Fruit fly (Drosophila melanogaster) whole organism, embryonic: Measurements from ENCODE around the gene cype.
A peak's percentile ranks its signal among the peaks of the same experiment; 100 is the strongest.

Experiments
- Adf1 ChIP-seq: fragments of 200-800 bp; sonication (Bioruptor generic); IDR thresholded peaks from 2 replicates; pipeline ENCODE4 v1.3.6; 2022; ENCODE audit warnings: missing biosample characterization, missing genetic modification characterization
- Aef1 ChIP-seq: fragments of 200-800 bp; sonication (Bioruptor generic); IDR thresholded peaks from 3 replicates; pipeline ENCODE4 v1.3.6; 2022; ENCODE audit warnings: missing biosample characterization, missing genetic modification characterization
- Antp ChIP-seq: fragments of 200-800 bp; sonication (Bioruptor generic); optimal IDR thresholded peaks from 3 replicates; lab custom pipeline; 2016; ENCODE audit warnings: missing biosample characterization, missing genetic modification characterization
- C15 ChIP-seq: fragments of 200-800 bp; sonication (Bioruptor generic); IDR thresholded peaks from 3 replicates; pipeline ENCODE4 v1.3.6; 2022; ENCODE audit warnings: missing biosample characterization, missing genetic modification characterization
- CG10209 ChIP-seq: fragments of 200-800 bp; sonication (Bioruptor generic); optimal IDR thresholded peaks from 3 replicates; lab custom pipeline; 2017; ENCODE audit warnings: missing biosample characterization, mild to moderate bottlenecking, missing genetic modification characterization, missing genetic modification reagents
- CG1024 ChIP-seq: fragments of 200-800 bp; sonication (Bioruptor generic); IDR thresholded peaks from 2 replicates; pipeline ENCODE4 v1.3.6; 2022; ENCODE audit warnings: missing biosample characterization, missing genetic modification characterization
- CG11456 ChIP-seq: fragments of 200-800 bp; sonication (Bioruptor generic); IDR thresholded peaks from 3 replicates; pipeline ENCODE4 v1.3.6; 2022; ENCODE audit warnings: missing biosample characterization, missing genetic modification characterization
- CG13624 ChIP-seq: fragments of 200-800 bp; sonication (Bioruptor generic); optimal IDR thresholded peaks from 2 replicates; lab custom pipeline; 2016; ENCODE audit warnings: missing biosample characterization, missing genetic modification characterization
- CG13894 ChIP-seq: fragments of 200-800 bp; sonication (Bioruptor generic); optimal IDR thresholded peaks from 3 replicates; lab custom pipeline; 2018; ENCODE audit warnings: missing biosample characterization, mild to moderate bottlenecking, missing genetic modification characterization, moderate library complexity
- CG14710 ChIP-seq: fragments of 200-800 bp; sonication (Bioruptor generic); optimal IDR thresholded peaks from 3 replicates; lab custom pipeline; 2019; ENCODE audit warnings: missing biosample characterization, mild to moderate bottlenecking, missing genetic modification characterization, moderate library complexity
- CG17361 ChIP-seq: fragments of 200-800 bp; sonication (Bioruptor generic); IDR thresholded peaks from 3 replicates; pipeline ENCODE4 v1.3.6; 2022; ENCODE audit warnings: missing biosample characterization, missing genetic modification characterization
- CG18599 ChIP-seq: fragments of 200-800 bp; sonication (Bioruptor generic); optimal IDR thresholded peaks from 3 replicates; lab custom pipeline; 2017; ENCODE audit warnings: missing biosample characterization, missing genetic modification characterization, mild to moderate bottlenecking, moderate library complexity, missing genetic modification reagents
- CG33213 ChIP-seq: fragments of 200-800 bp; sonication (Bioruptor generic); optimal IDR thresholded peaks from 3 replicates; lab custom pipeline; 2016; ENCODE audit warnings: missing biosample characterization, missing genetic modification characterization
- CG33557 ChIP-seq: fragments of 200-800 bp; sonication (Bioruptor generic); optimal IDR thresholded peaks from 2 replicates; lab custom pipeline; 2019; ENCODE audit warnings: missing biosample characterization, mild to moderate bottlenecking, missing genetic modification characterization, moderate library complexity
- CG34422 ChIP-seq: fragments of 200-800 bp; sonication (Bioruptor generic); IDR thresholded peaks from 3 replicates; pipeline ENCODE4 v1.3.6; 2022; ENCODE audit warnings: missing biosample characterization, missing genetic modification characterization
- CG3995 ChIP-seq: fragments of 200-800 bp; sonication (Bioruptor generic); optimal IDR thresholded peaks from 3 replicates; lab custom pipeline; 2016; ENCODE audit warnings: missing biosample characterization, missing genetic modification characterization
- CG9215 ChIP-seq: fragments of 200-800 bp; sonication (Bioruptor generic); IDR thresholded peaks from 2 replicates; pipeline ENCODE4 v1.3.6; 2022; ENCODE audit warnings: missing biosample characterization, missing genetic modification characterization
- CG9609 ChIP-seq: fragments of 200-800 bp; sonication (Bioruptor generic); optimal IDR thresholded peaks from 3 replicates; lab custom pipeline; 2016; ENCODE audit warnings: missing biosample characterization, missing genetic modification characterization
- CTCF ChIP-seq: fragments of 200-800 bp; sonication (Bioruptor generic); optimal IDR thresholded peaks from 2 replicates; lab custom pipeline; 2017; ENCODE audit warnings: missing biosample characterization, mild to moderate bottlenecking, missing genetic modification characterization, moderate library complexity
- CrebB ChIP-seq: fragments of 200-800 bp; sonication (Bioruptor generic); optimal IDR thresholded peaks from 3 replicates; lab custom pipeline; 2018; ENCODE audit warnings: missing biosample characterization, mild to moderate bottlenecking, missing genetic modification characterization
- Dbx ChIP-seq: fragments of 200-800 bp; sonication (Bioruptor generic); IDR thresholded peaks from 3 replicates; pipeline ENCODE4 v1.3.6; 2022; ENCODE audit warnings: missing biosample characterization, missing genetic modification characterization
- Drgx ChIP-seq: fragments of 200-800 bp; sonication (Bioruptor generic); IDR thresholded peaks from 2 replicates; pipeline ENCODE4 v1.3.6; 2022; ENCODE audit warnings: missing biosample characterization, missing genetic modification characterization
- Fer1 ChIP-seq: fragments of 200-800 bp; sonication (Bioruptor generic); optimal IDR thresholded peaks from 2 replicates; lab custom pipeline; 2017; ENCODE audit warnings: missing biosample characterization, mild to moderate bottlenecking, missing genetic modification characterization
- Hand ChIP-seq: fragments of 200-800 bp; sonication (Bioruptor generic); optimal IDR thresholded peaks from 2 replicates; lab custom pipeline; 2017; ENCODE audit warnings: mild to moderate bottlenecking, missing biosample characterization, missing genetic modification reagents, missing genetic modification characterization
- HmgZ ChIP-seq: fragments of 200-800 bp; sonication (Bioruptor generic); optimal IDR thresholded peaks from 2 replicates; lab custom pipeline; 2018; ENCODE audit warnings: missing biosample characterization, mild to moderate bottlenecking, missing genetic modification characterization
- MTF-1 ChIP-seq: fragments of 200-800 bp; sonication (Bioruptor generic); optimal IDR thresholded peaks from 2 replicates; lab custom pipeline; 2018; ENCODE audit warnings: missing biosample characterization, mild to moderate bottlenecking, missing genetic modification characterization, borderline replicate concordance
- Mes4 ChIP-seq: fragments of 200-800 bp; sonication (Bioruptor generic); optimal IDR thresholded peaks from 2 replicates; lab custom pipeline; 2016; ENCODE audit warnings: missing biosample characterization, missing genetic modification characterization
- Sry-δ ChIP-seq: fragments of 200-800 bp; sonication (Bioruptor generic); optimal IDR thresholded peaks from 2 replicates; lab custom pipeline; 2016; ENCODE audit warnings: missing biosample characterization, missing genetic modification characterization
- Stat92E ChIP-seq, 3 experiments: fragments of >200 bp in 2 of 3; fragments of 200-800 bp in 1 of 3; sonication (Bioruptor generic) in 1 of 3; optimal IDR thresholded peaks; 2 replicates each; lab custom pipeline; 2017 to 2019; ENCODE audit warnings: missing biosample characterization in 3 of 3, missing genetic modification characterization in 3 of 3, mild to moderate bottlenecking in 1 of 3, moderate library complexity in 1 of 3
- Tbp ChIP-seq: fragments of >200 bp; optimal IDR thresholded peaks from 2 replicates; lab custom pipeline; 2018; ENCODE audit warnings: missing biosample characterization, missing genetic modification characterization
- bbx ChIP-seq: fragments of 200-800 bp; sonication (Bioruptor generic); IDR thresholded peaks from 2 replicates; pipeline ENCODE4 v1.3.6; 2022; ENCODE audit warnings: missing biosample characterization, missing genetic modification characterization; ENCODE audit not compliant: partially characterized antibody
- bsh ChIP-seq, 2 experiments: fragments of 200-800 bp; sonication (Bioruptor generic); optimal IDR thresholded peaks; 2 replicates each; lab custom pipeline; 2017 to 2018; ENCODE audit warnings: mild to moderate bottlenecking in 2 of 2, missing biosample characterization in 2 of 2, missing genetic modification characterization in 2 of 2, moderate library complexity in 1 of 2
- ci ChIP-seq: fragments of 200-800 bp; sonication (Bioruptor generic); IDR thresholded peaks from 3 replicates; pipeline ENCODE4 v1.3.6; 2022; ENCODE audit warnings: missing biosample characterization, missing genetic modification characterization
- croc ChIP-seq: fragments of 200-800 bp; sonication (Bioruptor generic); conservative IDR thresholded peaks from 3 replicates; pipeline ENCODE4 v1.3.6; 2022; ENCODE audit warnings: missing biosample characterization, missing genetic modification characterization
- dati ChIP-seq: fragments of 200-800 bp; sonication (Bioruptor generic); IDR thresholded peaks from 2 replicates; pipeline ENCODE4 v1.3.6; 2022; ENCODE audit warnings: missing biosample characterization, missing genetic modification characterization
- dmrt99B ChIP-seq: fragments of 200-800 bp; sonication (Bioruptor generic); optimal IDR thresholded peaks from 2 replicates; lab custom pipeline; 2018; ENCODE audit warnings: missing biosample characterization, mild to moderate bottlenecking, missing genetic modification characterization, moderate library complexity
- eve ChIP-seq, 2 experiments: fragments of >200 bp; optimal IDR thresholded peaks; 2 replicates each; lab custom pipeline; 2017; ENCODE audit warnings: missing biosample characterization in 2 of 2, missing genetic modification characterization in 2 of 2
- fd102C ChIP-seq: fragments of 200-800 bp; sonication (Bioruptor generic); optimal IDR thresholded peaks from 2 replicates; lab custom pipeline; 2018; ENCODE audit warnings: missing biosample characterization, mild to moderate bottlenecking, missing genetic modification characterization, moderate library complexity
- grn ChIP-seq: fragments of 200-800 bp; sonication (Bioruptor generic); optimal IDR thresholded peaks from 3 replicates; lab custom pipeline; 2017; ENCODE audit warnings: missing biosample characterization, missing genetic modification characterization
- ham ChIP-seq: fragments of 200-800 bp; sonication (Bioruptor generic); IDR thresholded peaks from 2 replicates; pipeline ENCODE4 v1.3.6; 2022; ENCODE audit warnings: missing biosample characterization, missing genetic modification characterization
- hb ChIP-seq: fragments of 200-800 bp; sonication (Bioruptor generic); IDR thresholded peaks from 3 replicates; pipeline ENCODE4 v1.3.6; 2022; ENCODE audit warnings: missing biosample characterization, missing genetic modification characterization; ENCODE audit not compliant: partially characterized antibody
- kay ChIP-seq: fragments of 200-800 bp; sonication (Bioruptor generic); optimal IDR thresholded peaks from 2 replicates; lab custom pipeline; 2016; ENCODE audit warnings: missing biosample characterization, missing genetic modification characterization
- klu ChIP-seq: fragments of 200-800 bp; sonication (Bioruptor generic); IDR thresholded peaks from 2 replicates; pipeline ENCODE4 v1.3.6; 2022; ENCODE audit warnings: missing biosample characterization, missing genetic modification characterization
- pb ChIP-seq: fragments of 200-800 bp; sonication (Bioruptor generic); optimal IDR thresholded peaks from 3 replicates; lab custom pipeline; 2016; ENCODE audit warnings: missing biosample characterization, missing genetic modification characterization
- peb ChIP-seq: fragments of 200-800 bp; sonication (Bioruptor generic); IDR thresholded peaks from 2 replicates; pipeline ENCODE4 v1.3.6; 2022; ENCODE audit warnings: missing biosample characterization, missing genetic modification characterization
- pho ChIP-seq: fragments of 200-800 bp; sonication (Bioruptor generic); optimal IDR thresholded peaks from 2 replicates; lab custom pipeline; 2016; ENCODE audit warnings: missing biosample characterization, missing genetic modification characterization
- sisA ChIP-seq: fragments of 200-800 bp; sonication (Bioruptor generic); IDR thresholded peaks from 2 replicates; pipeline ENCODE4 v1.3.6; 2022; ENCODE audit warnings: missing biosample characterization, missing genetic modification characterization
- sqz ChIP-seq: fragments of 200-800 bp; sonication (Bioruptor generic); optimal IDR thresholded peaks from 3 replicates; lab custom pipeline; 2018; ENCODE audit warnings: missing biosample characterization, mild to moderate bottlenecking, missing genetic modification characterization
- sug ChIP-seq: fragments of 200-800 bp; optimal IDR thresholded peaks from 2 replicates; lab custom pipeline; 2019; ENCODE audit warnings: missing biosample characterization, mild to moderate bottlenecking, missing genetic modification characterization, moderate library complexity

The cype gene

dm6 chr2L:5326414-5327265 lies at the start of gene cype, which contains the start of gene Ncoa6 (continued):
- no peak for TF ChIP-seq fd102C (GFP tag; lab: Kevin White, UChicago)
- peak in 1 of 2 experiments; percentile 53 for TF ChIP-seq bsh (GFP tag; optimal IDR thresholded peaks at IDR 0.05; lab: Kevin White, UChicago)
- TF ChIP-seq Mes4 (GFP tag; lab: Kevin White, UChicago) = no peak
- TF ChIP-seq C15 (GFP tag; lab: Robert Waterston, UW) = no peak
- no peak for TF ChIP-seq peb (GFP tag; lab: Robert Waterston, UW)
- TF ChIP-seq Adf1 (GFP tag; lab: Robert Waterston, UW) = no peak
- peak; percentile 34 for TF ChIP-seq CG10209 (GFP tag; lab: Kevin White, UChicago)
- TF ChIP-seq CG14710 (tag; lab: Kevin White, UChicago) = peak; percentile 69
- TF ChIP-seq CG34422 (GFP tag; lab: Robert Waterston, UW) = peak; percentile 40; the same call in 2 of the 3 replicates
- no peak for TF ChIP-seq CG3995 (GFP tag; lab: Kevin White, UChicago)
- peak; percentile 59 for TF ChIP-seq CG13894 (tag; lab: Kevin White, UChicago)
- peak; percentile 40; the same call in 2 of the 3 replicates for TF ChIP-seq Aef1 (GFP tag; lab: Robert Waterston, UW)
- peak; percentile 49 for TF ChIP-seq CG18599
- peak; percentile 47 for TF ChIP-seq dmrt99B (tag; lab: Kevin White, UChicago)
- TF ChIP-seq sisA (GFP tag; lab: Robert Waterston, UW) = peak; percentile 28; the same call in 1 of the 2 replicates
- no peak for TF ChIP-seq Hand (GFP tag; lab: Kevin White, UChicago)
- peak; percentile 64 for TF ChIP-seq Sry-δ
- peak; percentile 56 for TF ChIP-seq sug (tag; lab: Kevin White, UChicago)
- peak; percentile 79 for TF ChIP-seq CG17361
- no peak for TF ChIP-seq croc (GFP tag; lab: Robert Waterston, UW)
- no peak for TF ChIP-seq CG13624
- no peak for TF ChIP-seq Stat92E (GFP tag; optimal IDR thresholded peaks at IDR 0.05; lab: Kevin White, UChicago)
- no peak for TF ChIP-seq dati (GFP tag; lab: Robert Waterston, UW)
- no peak for TF ChIP-seq CrebB (tag; lab: Kevin White, UChicago)
- no peak for TF ChIP-seq CTCF
- no peak for TF ChIP-seq HmgZ (tag; lab: Kevin White, UChicago)
- no peak for TF ChIP-seq Fer1 (GFP tag; lab: Kevin White, UChicago)
- TF ChIP-seq klu (GFP tag; lab: Robert Waterston, UW) = 0 out of 2 replicates have a peak, but pooled peaks have one; percentile 27
- 0 out of 3 replicates have a peak, but pooled peaks have one; percentile 36 for TF ChIP-seq Dbx
- TF ChIP-seq CG9215 = peak; percentile 61
- no peak for TF ChIP-seq Tbp (GFP tag; lab: Kevin White, UChicago)
- peak; percentile 17 for TF ChIP-seq CG33213 (GFP tag; lab: Kevin White, UChicago)
- TF ChIP-seq pb (GFP tag; lab: Kevin White, UChicago) = no peak
- peak; percentile 60; the same call in 1 of the 3 replicates for TF ChIP-seq hb (GFP tag; lab: Robert Waterston, UW)
- TF ChIP-seq ci (GFP tag; lab: Robert Waterston, UW) = 0 out of 3 replicates have a peak, but pooled peaks have one; percentile 46
- no peak for TF ChIP-seq sqz (GFP tag; lab: Kevin White, UChicago)
- TF ChIP-seq kay (GFP tag; lab: Kevin White, UChicago) = no peak
- TF ChIP-seq eve (GFP tag; optimal IDR thresholded peaks at IDR 0.05; lab: Kevin White, UChicago) = no peak
- no peak for TF ChIP-seq CG9609 (GFP tag; lab: Kevin White, UChicago)
- peak; percentile 10; the same call in 1 of the 2 replicates for TF ChIP-seq Drgx (GFP tag; lab: Robert Waterston, UW)
- TF ChIP-seq CG11456 = peak; percentile 68; the same call in 2 of the 3 replicates
- TF ChIP-seq pho (GFP tag; lab: Kevin White, UChicago) = no peak
- no peak for TF ChIP-seq grn (GFP tag; lab: Kevin White, UChicago)
- peak; percentile 4 for TF ChIP-seq MTF-1 (GFP tag; lab: Kevin White, UChicago)
- no peak for TF ChIP-seq ham
- TF ChIP-seq bbx (GFP tag; lab: Robert Waterston, UW) = peak; percentile 84
- no peak for TF ChIP-seq CG1024 (GFP tag; lab: Robert Waterston, UW)
- TF ChIP-seq CG33557 = peak; percentile 53
- TF ChIP-seq Antp (GFP tag; lab: Kevin White, UChicago) = no peak
